Worm (Caenorhabditis elegans) whole organism, L4/young adult: Measurements from ENCODE around the gene ulp-4.
A peak's percentile ranks its signal among the peaks of the same experiment; 100 is the strongest.

Experiments used
- W03F9.2 ChIP-seq: fragments of 150-350 bp; optimal IDR thresholded peaks from 2 replicates; lab custom pipeline; 2014; ENCODE audit warnings: missing biosample characterization, missing genetic modification characterization
- dao-5 ChIP-seq: sonication (generic microtip); optimal IDR thresholded peaks from 2 replicates; lab custom pipeline; 2016; ENCODE audit warnings: missing genotype, missing genetic modification characterization, moderate library complexity, missing compliant biosample characterization
- him-1 ChIP-seq: sonication (generic microtip); optimal IDR thresholded peaks from 2 replicates; lab custom pipeline; 2016; ENCODE audit warnings: missing genotype, missing genetic modification reagents, missing genetic modification characterization, missing compliant biosample characterization

ulp-4 gene

ce11 chrII:8125439-8125838, 4.3 kb upstream of the ulp-4 start:
- TF ChIP-seq dao-5 (tag; lab: Kevin White, UChicago), result no peak

- peak; percentile 49 for TF ChIP-seq W03F9.2 (tag; lab: Kevin White, UChicago)
- no peak for TF ChIP-seq him-1 (tag; lab: Kevin White, UChicago)
These were observed 3.6 kb upstream of the ulp-4 start for ce11 chrII:8126132-8126531.

ce11 chrII:8126617-8127016, 3.1 kb upstream of the ulp-4 start:
- TF ChIP-seq W03F9.2 (tag; lab: Kevin White, UChicago) (no peak), him-1 (tag; lab: Kevin White, UChicago) (no peak), dao-5 (tag; lab: Kevin White, UChicago) (no peak)

- TF ChIP-seq him-1 (tag; lab: Kevin White, UChicago), result no peak
- TF ChIP-seq W03F9.2 (tag; lab: Kevin White, UChicago), result no peak
- TF ChIP-seq dao-5 (tag; lab: Kevin White, UChicago), result no peak
These were observed 2.5 kb upstream of the ulp-4 start for ce11 chrII:8127290-8127689.

- TF ChIP-seq him-1 (tag; lab: Kevin White, UChicago), result no peak
- TF ChIP-seq W03F9.2 (tag; lab: Kevin White, UChicago), result no peak
- TF ChIP-seq dao-5 (tag; lab: Kevin White, UChicago), result no peak
These were observed 2.0 kb upstream of the ulp-4 start for ce11 chrII:8127794-8128193.

ce11 chrII:8128273-8129039, 1.3 kb upstream of the ulp-4 start:
- TF ChIP-seq him-1 (tag; lab: Kevin White, UChicago) (peak; percentile 36), W03F9.2 (tag; lab: Kevin White, UChicago) (no peak), dao-5 (tag; lab: Kevin White, UChicago) (peak; percentile 9)

- TF ChIP-seq W03F9.2 (tag; lab: Kevin White, UChicago) (no peak), him-1 (tag; lab: Kevin White, UChicago) (no peak), dao-5 (tag; lab: Kevin White, UChicago) (no peak)
These were observed 746 bp upstream of the ulp-4 start for ce11 chrII:8129040-8129387.

- TF ChIP-seq dao-5 (tag; lab: Kevin White, UChicago), result no peak
- TF ChIP-seq W03F9.2 (tag; lab: Kevin White, UChicago), result no peak
- no peak for TF ChIP-seq him-1 (tag; lab: Kevin White, UChicago)
These were observed 1.0 kb downstream of the ulp-4 start for ce11 chrII:8130792-8131191.

- peak; percentile 67 for TF ChIP-seq him-1 (tag; lab: Kevin White, UChicago)
- no peak for TF ChIP-seq dao-5 (tag; lab: Kevin White, UChicago)
These were observed 1.7 kb downstream of the ulp-4 start for ce11 chrII:8131413-8131966.

ce11 chrII:8135953-8136352, 6.2 kb downstream of the ulp-4 start:
- TF ChIP-seq dao-5 (tag; lab: Kevin White, UChicago) (no peak), him-1 (tag; lab: Kevin White, UChicago) (no peak), W03F9.2 (tag; lab: Kevin White, UChicago) (no peak)

ce11 chrII:8136818-8137217, 7.1 kb downstream of the ulp-4 start, which contains the start of gene ctns-1:
Gene ctns-1, minus strand, starts transcription at chrII:8136918.
- TF ChIP-seq him-1 (tag; lab: Kevin White, UChicago), result no peak
- no peak for TF ChIP-seq dao-5 (tag; lab: Kevin White, UChicago)
- no peak for TF ChIP-seq W03F9.2 (tag; lab: Kevin White, UChicago)

ce11 chrII:8137379-8137778, 7.6 kb downstream of the ulp-4 start:
- TF ChIP-seq W03F9.2 (tag; lab: Kevin White, UChicago) (no peak), dao-5 (tag; lab: Kevin White, UChicago) (no peak), him-1 (tag; lab: Kevin White, UChicago) (no peak)

- no peak for TF ChIP-seq W03F9.2 (tag; lab: Kevin White, UChicago)
- TF ChIP-seq dao-5 (tag; lab: Kevin White, UChicago), result no peak
- TF ChIP-seq him-1 (tag; lab: Kevin White, UChicago), result no peak
These were observed 8.3 kb downstream of the ulp-4 start, which contains the start of gene cdc-48.2 for ce11 chrII:8138015-8138546. Gene cdc-48.2, plus strand, starts transcription at chrII:8138496.

ce11 chrII:8141135-8141534, 11.4 kb downstream of the ulp-4 start:
- TF ChIP-seq W03F9.2 (tag; lab: Kevin White, UChicago) (no peak), dao-5 (tag; lab: Kevin White, UChicago) (no peak), him-1 (tag; lab: Kevin White, UChicago) (no peak)
